Worm (Caenorhabditis elegans) whole organism, young adult: ENCODE results near the gene spcs-3.
A peak's percentile ranks its signal among the peaks of the same experiment; 100 is the strongest.

Source experiments
- B0261.1 ChIP-seq: sonication (generic microtip); optimal IDR thresholded peaks from 2 replicates; lab custom pipeline; 2016; ENCODE audit warnings: mild to moderate bottlenecking, missing genetic modification characterization, moderate library complexity, missing compliant biosample characterization
- B0336.3 ChIP-seq: fragments of 200-800 bp; sonication (Bioruptor generic); IDR thresholded peaks from 2 replicates; pipeline ENCODE4 v1.3.6; 2022; ENCODE audit warnings: missing genetic modification characterization, missing compliant biosample characterization
- C17E4.6 ChIP-seq: fragments of 200-800 bp; sonication (Bioruptor generic); IDR thresholded peaks from 2 replicates; pipeline ENCODE4 v1.3.6; 2022; ENCODE audit warnings: missing genetic modification reagents, missing genetic modification characterization, missing compliant biosample characterization
- F22D6.2 ChIP-seq: sonication (generic microtip); optimal IDR thresholded peaks from 2 replicates; lab custom pipeline; 2016; ENCODE audit warnings: mild to moderate bottlenecking, missing genetic modification characterization, missing compliant biosample characterization
- F23B12.7 ChIP-seq: sonication (generic microtip); optimal IDR thresholded peaks from 2 replicates; lab custom pipeline; 2017; ENCODE audit warnings: missing genetic modification characterization, mild to moderate bottlenecking, missing compliant biosample characterization, antibody characterized with exemption, moderate library complexity; ENCODE audit not compliant: insufficient read depth
- F33H1.4 ChIP-seq: fragments of 200-800 bp; sonication (Bioruptor generic); IDR thresholded peaks from 2 replicates; pipeline ENCODE4 v1.3.6; 2022; ENCODE audit warnings: missing genetic modification reagents, missing genetic modification characterization, missing compliant biosample characterization
- K12H6.12 ChIP-seq: fragments of 200-800 bp; sonication (Bioruptor generic); optimal IDR thresholded peaks from 2 replicates; lab custom pipeline; 2018; ENCODE audit warnings: mild to moderate bottlenecking, missing genetic modification characterization, missing compliant biosample characterization
- T26A5.8 ChIP-seq: sonication (generic microtip); optimal IDR thresholded peaks from 2 replicates; lab custom pipeline; 2016; ENCODE audit warnings: missing genetic modification characterization, missing compliant biosample characterization
- ZK185.1 ChIP-seq: sonication (generic microtip); optimal IDR thresholded peaks from 2 replicates; lab custom pipeline; 2016; ENCODE audit warnings: mild to moderate bottlenecking, missing genetic modification characterization, missing compliant biosample characterization; ENCODE audit not compliant: poor library complexity, severe bottlenecking
- akir-1 ChIP-seq: fragments of 200-800 bp; sonication (Bioruptor generic); optimal IDR thresholded peaks from 2 replicates; lab custom pipeline; 2018; ENCODE audit warnings: mild to moderate bottlenecking, missing genetic modification characterization, moderate library complexity, missing compliant biosample characterization
- attf-3 ChIP-seq: fragments of 200-800 bp; sonication (Bioruptor generic); conservative IDR thresholded peaks from 2 replicates; pipeline ENCODE4 v1.3.6; 2022; ENCODE audit warnings: missing genetic modification reagents, missing genetic modification characterization, missing compliant biosample characterization
- attf-5 ChIP-seq: fragments of 200-800 bp; sonication (Bioruptor generic); optimal IDR thresholded peaks from 2 replicates; lab custom pipeline; 2018; ENCODE audit warnings: mild to moderate bottlenecking, missing genetic modification characterization, missing compliant biosample characterization
- cebp-1 ChIP-seq, 2 experiments: fragments of 200-800 bp in 1 of 2; sonication (Bioruptor generic) in 1 of 2; sonication (generic microtip) in 1 of 2; IDR thresholded peaks in 1 of 2; optimal IDR thresholded peaks in 1 of 2; 2 replicates each; pipeline versions ENCODE4 v1.3.6 to Lab custom; 2017 to 2022; ENCODE audit warnings: missing compliant biosample characterization in 2 of 2, missing genetic modification characterization in 2 of 2, mild to moderate bottlenecking in 1 of 2, missing genetic modification reagents in 1 of 2, moderate library complexity in 1 of 2
- ceh-100 ChIP-seq: fragments of 200-800 bp; sonication (Bioruptor generic); IDR thresholded peaks from 2 replicates; pipeline ENCODE4 v1.3.6; 2022; ENCODE audit warnings: missing genetic modification reagents, missing genetic modification characterization, missing compliant biosample characterization
- ceh-27 ChIP-seq: fragments of 200-800 bp; sonication (Bioruptor generic); optimal IDR thresholded peaks from 2 replicates; lab custom pipeline; 2018; ENCODE audit warnings: mild to moderate bottlenecking, missing genetic modification characterization, moderate library complexity, missing compliant biosample characterization
- ceh-40 ChIP-seq: fragments of 200-800 bp; sonication (Bioruptor generic); IDR thresholded peaks from 2 replicates; pipeline ENCODE4 v1.3.6; 2022; ENCODE audit warnings: missing genetic modification characterization, missing compliant biosample characterization
- ceh-58 ChIP-seq: fragments of 200-800 bp; sonication (Bioruptor generic); IDR thresholded peaks from 2 replicates; pipeline ENCODE4 v1.3.6; 2022; ENCODE audit warnings: missing genetic modification characterization, missing compliant biosample characterization
- ceh-91 ChIP-seq: fragments of 200-800 bp; sonication (Bioruptor generic); IDR thresholded peaks from 2 replicates; pipeline ENCODE4 v1.3.6; 2022; ENCODE audit warnings: missing genetic modification reagents, missing genetic modification characterization, missing compliant biosample characterization
- dox-1 ChIP-seq: fragments of 200-800 bp; sonication (Bioruptor generic); IDR thresholded peaks from 2 replicates; pipeline ENCODE4 v1.3.6; 2022; ENCODE audit warnings: missing genetic modification reagents, missing genetic modification characterization, missing compliant biosample characterization
- dpl-1 ChIP-seq: fragments of 150-350 bp; optimal IDR thresholded peaks from 2 replicates; lab custom pipeline; 2014; ENCODE audit warnings: missing biosample characterization, missing genetic modification reagents, missing genetic modification characterization
- efl-1 ChIP-seq: fragments of 150-350 bp; optimal IDR thresholded peaks from 2 replicates; lab custom pipeline; 2014; ENCODE audit warnings: missing biosample characterization, missing genetic modification reagents, missing genetic modification characterization
- ekl-4 ChIP-seq: fragments of 200-800 bp; sonication (Bioruptor generic); IDR thresholded peaks from 2 replicates; pipeline ENCODE4 v1.3.6; 2022; ENCODE audit warnings: missing genetic modification reagents, missing genetic modification characterization, missing compliant biosample characterization
- fkh-3 ChIP-seq: sonication (generic microtip); optimal IDR thresholded peaks from 2 replicates; lab custom pipeline; 2016; ENCODE audit warnings: mild to moderate bottlenecking, missing genetic modification characterization, missing compliant biosample characterization
- him-1 ChIP-seq: sonication (generic microtip); optimal IDR thresholded peaks from 2 replicates; lab custom pipeline; 2016; ENCODE audit warnings: missing genotype, missing genetic modification reagents, missing genetic modification characterization, missing compliant biosample characterization
- hmg-1.2 ChIP-seq: fragments of 200-800 bp; sonication (Bioruptor generic); IDR thresholded peaks from 2 replicates; pipeline ENCODE4 v1.3.6; 2022; ENCODE audit warnings: missing genetic modification reagents, missing genetic modification characterization, missing compliant biosample characterization
- let-607 ChIP-seq, 2 experiments: fragments of 200-800 bp in 1 of 2; sonication (Bioruptor generic) in 1 of 2; sonication (generic microtip) in 1 of 2; optimal IDR thresholded peaks; 2 replicates each; lab custom pipeline; 2016 to 2018; ENCODE audit warnings: mild to moderate bottlenecking in 2 of 2, missing compliant biosample characterization in 2 of 2, missing genetic modification characterization in 2 of 2, moderate library complexity in 2 of 2, missing genotype in 1 of 2
- lin-54 ChIP-seq: fragments of 200-800 bp; sonication (Bioruptor generic); optimal IDR thresholded peaks from 2 replicates; lab custom pipeline; 2018; ENCODE audit warnings: mild to moderate bottlenecking, missing genetic modification characterization, missing compliant biosample characterization
- lsl-1 ChIP-seq: fragments of 200-800 bp; sonication (Bioruptor generic); optimal IDR thresholded peaks from 2 replicates; lab custom pipeline; 2018; ENCODE audit warnings: mild to moderate bottlenecking, missing genetic modification characterization, moderate library complexity, missing compliant biosample characterization
- madf-10 ChIP-seq: sonication (generic microtip); optimal IDR thresholded peaks from 2 replicates; lab custom pipeline; 2016; ENCODE audit warnings: mild to moderate bottlenecking, missing genetic modification characterization, missing compliant biosample characterization
- madf-3 ChIP-seq: fragments of 200-800 bp; sonication (Bioruptor generic); IDR thresholded peaks from 2 replicates; pipeline ENCODE4 v1.3.6; 2022; ENCODE audit warnings: missing genetic modification reagents, missing genetic modification characterization, missing compliant biosample characterization
- madf-6 ChIP-seq: fragments of 200-800 bp; sonication (Bioruptor generic); IDR thresholded peaks from 2 replicates; pipeline ENCODE4 v1.3.6; 2022; ENCODE audit warnings: missing genetic modification reagents, missing genetic modification characterization, missing compliant biosample characterization
- mcd-1 ChIP-seq: fragments of 200-800 bp; sonication (Bioruptor generic); IDR thresholded peaks from 2 replicates; pipeline ENCODE4 v1.3.6; 2022; ENCODE audit warnings: missing genetic modification reagents, missing genetic modification characterization, missing compliant biosample characterization
- nfya-1 ChIP-seq: sonication (generic microtip); optimal IDR thresholded peaks from 2 replicates; lab custom pipeline; 2017; ENCODE audit warnings: antibody characterized with exemption, missing compliant biosample characterization, missing genetic modification characterization, borderline replicate concordance; ENCODE audit not compliant: insufficient read depth
- nhr-80 ChIP-seq: sonication (generic microtip); optimal IDR thresholded peaks from 2 replicates; lab custom pipeline; 2016; ENCODE audit warnings: missing genetic modification characterization, missing compliant biosample characterization
- pbrm-1 ChIP-seq: fragments of 200-800 bp; sonication (Bioruptor generic); IDR thresholded peaks from 2 replicates; pipeline ENCODE4 v1.3.6; 2022; ENCODE audit warnings: missing genetic modification reagents, missing genetic modification characterization, missing compliant biosample characterization
- pha-4 ChIP-seq: fragments of 150-350 bp; sonication (generic microtip); optimal IDR thresholded peaks from 2 replicates; lab custom pipeline; 2014; ENCODE audit warnings: missing biosample characterization, missing genetic modification reagents, missing genetic modification characterization
- snpc-4 ChIP-seq, 5 experiments: fragments of 150-350 bp in 1 of 5; sonication (generic microtip) in 4 of 5; optimal IDR thresholded peaks; 2 replicates each; lab custom pipeline; 2014 to 2018; ENCODE audit warnings: missing genetic modification characterization in 5 of 5, missing biosample characterization in 3 of 5, antibody characterized with exemption in 2 of 5, mild to moderate bottlenecking in 2 of 5, missing compliant biosample characterization in 2 of 5, missing genotype in 2 of 5, moderate library complexity in 2 of 5, missing genetic modification reagents in 1 of 5
- tbp1 ChIP-seq: fragments of 200-800 bp; sonication (Bioruptor generic); optimal IDR thresholded peaks from 2 replicates; lab custom pipeline; 2018; ENCODE audit warnings: mild to moderate bottlenecking, missing genetic modification characterization, missing compliant biosample characterization
- xnd-1 ChIP-seq: sonication (generic microtip); optimal IDR thresholded peaks from 2 replicates; lab custom pipeline; 2016; ENCODE audit warnings: missing genotype, missing genetic modification reagents, missing genetic modification characterization, missing compliant biosample characterization
- zfh-2 ChIP-seq: fragments of 200-800 bp; sonication (Bioruptor generic); conservative IDR thresholded peaks from 2 replicates; pipeline ENCODE4 v1.3.6; 2022; ENCODE audit warnings: missing genetic modification reagents, missing genetic modification characterization, missing compliant biosample characterization
- ztf-18 ChIP-seq: sonication (generic microtip); optimal IDR thresholded peaks from 2 replicates; lab custom pipeline; 2016; ENCODE audit warnings: missing genotype, mild to moderate bottlenecking, missing genetic modification characterization, missing compliant biosample characterization

The spcs-3 gene

DNA sequence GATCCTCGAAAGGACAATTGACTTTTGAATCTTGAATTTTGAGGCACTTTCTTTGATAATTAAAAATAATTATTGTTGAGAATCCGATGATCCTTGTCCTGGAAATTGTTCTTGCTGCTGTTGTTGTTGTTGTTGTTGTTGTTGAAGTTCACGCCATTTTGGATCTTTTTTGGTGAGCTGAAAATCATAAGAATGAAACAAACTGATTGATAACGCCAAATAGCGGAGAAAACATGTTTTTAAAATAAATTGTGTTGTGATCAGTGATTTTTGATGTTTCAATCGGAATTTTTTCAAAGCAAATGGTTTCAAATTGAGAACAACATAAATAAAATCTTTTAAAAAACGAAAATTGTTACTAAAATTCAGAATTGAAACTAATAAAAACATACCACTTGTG is 27.8 kb upstream of the spcs-3 start:
- TF ChIP-seq F33H1.4 (GFP tag; lab: Robert Waterston, UW) (no peak), akir-1 (GFP tag; lab: Kevin White, UChicago) (no peak), zfh-2 (GFP tag; lab: Robert Waterston, UW) (no peak)

DNA sequence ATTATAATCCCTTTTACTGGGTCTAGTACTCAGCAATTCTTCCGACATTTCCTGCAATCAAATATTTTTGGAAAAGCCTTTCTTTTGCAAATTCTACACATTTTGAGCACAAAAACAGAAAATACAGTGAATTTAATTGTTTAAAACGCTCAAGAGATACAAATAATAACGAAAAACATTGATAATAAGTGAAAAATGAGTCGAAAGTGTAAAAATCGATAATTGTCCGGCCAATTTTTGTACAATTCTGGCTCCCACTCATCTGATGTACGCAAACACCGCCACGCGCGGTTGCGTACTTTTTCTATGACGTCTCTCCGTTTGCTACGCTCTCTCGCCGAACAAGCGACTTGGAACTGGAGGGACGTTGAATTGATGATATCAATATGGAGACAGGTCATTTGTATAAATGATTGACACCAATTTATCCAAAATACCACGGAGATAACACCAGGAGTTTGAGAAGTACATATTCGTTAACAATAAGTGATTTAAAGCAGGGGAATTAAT is 23.9 kb upstream of the spcs-3 start, which contains the start of gene lin-36:
Gene lin-36 (minus strand): TSS at position 51 of the 510 bp plus-strand sequence.
- 0 out of 2 replicates have a peak, but pooled peaks have one; percentile 12 for TF ChIP-seq ceh-100 (GFP tag; lab: Robert Waterston, UW)
- TF ChIP-seq madf-3 (GFP tag; lab: Robert Waterston, UW), result 0 out of 2 replicates have a peak, but pooled peaks have one; percentile 9
- TF ChIP-seq attf-5 (GFP tag; lab: Kevin White, UChicago), result peak; percentile 78
- no peak for TF ChIP-seq nfya-1 (tag; lab: Kevin White, UChicago)
- peak; percentile 73 for TF ChIP-seq ceh-27 (GFP tag; lab: Kevin White, UChicago)
- TF ChIP-seq xnd-1 (tag; lab: Kevin White, UChicago), result no peak
- peak; percentile 46; the same call in 1 of the 2 replicates for TF ChIP-seq ekl-4 (GFP tag; lab: Robert Waterston, UW)
- peak; percentile 28; the same call in 1 of the 2 replicates for TF ChIP-seq ceh-91 (GFP tag; lab: Robert Waterston, UW)
- TF ChIP-seq dpl-1 (GFP tag; lab: Kevin White, UChicago), result peak; percentile 61
- no peak for TF ChIP-seq fkh-3 (tag; lab: Kevin White, UChicago)
- TF ChIP-seq pha-4, result peak; percentile 43
- peak; percentile 59 for TF ChIP-seq F33H1.4 (GFP tag; lab: Robert Waterston, UW)
- peak; percentile 59 to 63 for TF ChIP-seq let-607 (tag; optimal IDR thresholded peaks at IDR 0.05; lab: Kevin White, UChicago)
- peak; percentile 25 for TF ChIP-seq K12H6.12
- peak; percentile 71 for TF ChIP-seq ztf-18 (tag; lab: Kevin White, UChicago)
- TF ChIP-seq lsl-1 (GFP tag; lab: Kevin White, UChicago), result peak; percentile 29
- TF ChIP-seq madf-6, result peak; percentile 38; the same call in 1 of the 2 replicates
- TF ChIP-seq cebp-1 (GFP tag; IDR thresholded peaks at IDR 0.05; lab: Robert Waterston, UW), result no peak
- peak; percentile 58 for TF ChIP-seq cebp-1 (tag; optimal IDR thresholded peaks at IDR 0.05; lab: Kevin White, UChicago)
- TF ChIP-seq dox-1 (GFP tag; lab: Robert Waterston, UW), result peak; percentile 78
- peak; percentile 24 for TF ChIP-seq ZK185.1 (tag; lab: Kevin White, UChicago)
- TF ChIP-seq ceh-58 (GFP tag; lab: Robert Waterston, UW), result no peak
- TF ChIP-seq attf-3 (GFP tag; lab: Robert Waterston, UW), result 0 out of 2 replicates have a peak, but pooled peaks have one; percentile 39
- peak; percentile 32 for TF ChIP-seq nhr-80 (tag; lab: Kevin White, UChicago)
- TF ChIP-seq snpc-4 (GFP tag; optimal IDR thresholded peaks at IDR 0.05; lab: Kevin White, UChicago), result peak; percentile 23
- TF ChIP-seq snpc-4 (tag; optimal IDR thresholded peaks at IDR 0.05; lab: Kevin White, UChicago), result peak in 2 of 4 experiments; percentile 23 to 63
- TF ChIP-seq T26A5.8 (tag; lab: Kevin White, UChicago), result no peak
- TF ChIP-seq mcd-1 (GFP tag; lab: Robert Waterston, UW), result peak; percentile 68
- TF ChIP-seq B0336.3 (GFP tag; lab: Robert Waterston, UW), result 0 out of 2 replicates have a peak, but pooled peaks have one; percentile 21
- TF ChIP-seq hmg-1.2 (GFP tag; lab: Robert Waterston, UW), result peak; percentile 100
- peak; percentile 21 for TF ChIP-seq madf-10 (tag; lab: Kevin White, UChicago)
- TF ChIP-seq B0261.1 (tag; lab: Kevin White, UChicago), result no peak
- TF ChIP-seq F22D6.2, result no peak
- peak; percentile 47 for TF ChIP-seq tbp1 (GFP tag; lab: Kevin White, UChicago)
- no peak for TF ChIP-seq ceh-40 (GFP tag; lab: Robert Waterston, UW)
- TF ChIP-seq efl-1 (GFP tag; lab: Kevin White, UChicago), result peak; percentile 14
- peak; percentile 57; the same call in 1 of the 2 replicates for TF ChIP-seq pbrm-1
- TF ChIP-seq C17E4.6 (GFP tag; lab: Robert Waterston, UW), result 0 out of 2 replicates have a peak, but pooled peaks have one; percentile 8
- peak; percentile 74 for TF ChIP-seq lin-54 (GFP tag; lab: Kevin White, UChicago)
- peak; percentile 35 for TF ChIP-seq him-1
- peak; percentile 68 for TF ChIP-seq F23B12.7 (tag; lab: Kevin White, UChicago)
- TF ChIP-seq, all 124 proteins: peak for 31
